Fruit fly (Drosophila melanogaster) whole organism, adult: Measurements from ENCODE around the gene Zip71B.

ENCODE experiments used
- CG12768 ChIP-seq: fragments of 200-800 bp; sonication (Bioruptor generic); optimal IDR thresholded peaks from 2 replicates; lab custom pipeline; 2017; ENCODE audit warnings: missing biosample characterization, missing genetic modification characterization, mild to moderate bottlenecking, moderate library complexity, missing genetic modification reagents
- CG1620 ChIP-seq: fragments of 200-800 bp; sonication (Bioruptor generic); optimal IDR thresholded peaks from 2 replicates; lab custom pipeline; 2016; ENCODE audit warnings: missing biosample characterization, missing genetic modification characterization
- CG33017 ChIP-seq: fragments of 200-800 bp; sonication (Bioruptor generic); optimal IDR thresholded peaks from 2 replicates; lab custom pipeline; 2018; ENCODE audit warnings: missing biosample characterization, mild to moderate bottlenecking, missing genetic modification characterization, moderate library complexity
- CG5204 ChIP-seq: fragments of 200-800 bp; sonication (Bioruptor generic); optimal IDR thresholded peaks from 2 replicates; lab custom pipeline; 2016; ENCODE audit warnings: missing biosample characterization, missing genetic modification characterization
- CG7101 ChIP-seq: fragments of 200-800 bp; sonication (Bioruptor generic); optimal IDR thresholded peaks from 2 replicates; lab custom pipeline; 2018; ENCODE audit warnings: missing biosample characterization, mild to moderate bottlenecking, missing genetic modification characterization, moderate library complexity
- Clk ChIP-seq: fragments of 200-800 bp; sonication (Bioruptor generic); optimal IDR thresholded peaks from 2 replicates; lab custom pipeline; 2017; ENCODE audit warnings: missing biosample characterization, missing genetic modification characterization
- Crg-1 ChIP-seq: fragments of 200-800 bp; sonication (Bioruptor generic); optimal IDR thresholded peaks from 2 replicates; lab custom pipeline; 2016; ENCODE audit warnings: missing biosample characterization, missing genetic modification characterization
- bab1 ChIP-seq: fragments of 200-800 bp; sonication (Bioruptor generic); optimal IDR thresholded peaks from 3 replicates; lab custom pipeline; 2019; ENCODE audit warnings: missing biosample characterization, mild to moderate bottlenecking, missing genetic modification characterization, moderate library complexity
- cnc ChIP-seq, 2 experiments: fragments of >200 bp; optimal IDR thresholded peaks; 2 replicates each; lab custom pipeline; 2017
- kay ChIP-seq: fragments of 200-800 bp; sonication (Bioruptor generic); peaks from one replicate; lab custom pipeline; 2016; ENCODE audit warnings: missing biosample characterization, missing genetic modification characterization, borderline replicate concordance
- ovo ChIP-seq: fragments of 200-800 bp; sonication (Bioruptor generic); optimal IDR thresholded peaks from 2 replicates; lab custom pipeline; 2016; ENCODE audit warnings: missing biosample characterization, missing genetic modification characterization
- pad ChIP-seq: fragments of 200-800 bp; sonication (Bioruptor generic); optimal IDR thresholded peaks from 3 replicates; lab custom pipeline; 2017; ENCODE audit warnings: missing biosample characterization, missing genetic modification characterization, mild to moderate bottlenecking, moderate library complexity, missing genetic modification reagents
- tj ChIP-seq: fragments of 200-800 bp; sonication (Bioruptor generic); optimal IDR thresholded peaks from 3 replicates; lab custom pipeline; 2017; ENCODE audit warnings: missing biosample characterization, mild to moderate bottlenecking, missing genetic modification characterization, moderate library complexity

dm6 chr3L:14976026-14976425 is 16.1 kb upstream of the Zip71B start:
- TF ChIP-seq kay (GFP tag; lab: Kevin White, UChicago) (no peak), CG33017 (tag; lab: Kevin White, UChicago) (no peak), bab1 (GFP tag; lab: Kevin White, UChicago) (no peak), pad (GFP tag; lab: Kevin White, UChicago) (no peak), ovo (GFP tag; lab: Kevin White, UChicago) (no peak), Clk (no peak), CG7101 (no peak), CG5204 (no peak), tj (GFP tag; lab: Kevin White, UChicago) (no peak), cnc (optimal IDR thresholded peaks at IDR 0.05; lab: Kevin White, UChicago) (no peak), CG12768 (GFP tag; lab: Kevin White, UChicago) (no peak), Crg-1 (GFP tag; lab: Kevin White, UChicago) (no peak), CG1620 (GFP tag; lab: Kevin White, UChicago) (no peak)
